Worm (Caenorhabditis elegans) whole organism, late embryonic: ENCODE measurements around the gene T05E12.9.

Experiments used
- ama-1 ChIP-seq: fragments of 150-350 bp; optimal IDR thresholded peaks from 2 replicates; lab custom pipeline; 2014
- ceh-2 ChIP-seq: sonication (generic microtip); optimal IDR thresholded peaks from 2 replicates; lab custom pipeline; 2016; ENCODE audit warnings: missing genotype, missing genetic modification characterization, missing compliant biosample characterization
- ceh-34 ChIP-seq: sonication (generic microtip); optimal IDR thresholded peaks from 2 replicates; lab custom pipeline; 2016; ENCODE audit warnings: mild to moderate bottlenecking, missing genetic modification characterization, missing compliant biosample characterization
- dve-1 ChIP-seq: sonication (generic microtip); optimal IDR thresholded peaks from 2 replicates; lab custom pipeline; 2017; ENCODE audit warnings: antibody characterized with exemption, mild to moderate bottlenecking, missing genetic modification characterization, missing compliant biosample characterization
- elt-4 ChIP-seq: sonication (generic microtip); optimal IDR thresholded peaks from 2 replicates; lab custom pipeline; 2016; ENCODE audit warnings: missing genetic modification characterization, missing compliant biosample characterization
- fkh-10 ChIP-seq: fragments of 150-350 bp; optimal IDR thresholded peaks from 2 replicates; lab custom pipeline; 2014; ENCODE audit warnings: missing biosample characterization, missing genetic modification reagents, missing genetic modification characterization
- hlh-13 ChIP-seq: fragments of 200-800 bp; sonication (Bioruptor generic); optimal IDR thresholded peaks from 2 replicates; lab custom pipeline; 2018; ENCODE audit warnings: mild to moderate bottlenecking, missing genetic modification characterization, missing compliant biosample characterization
- odd-2 ChIP-seq: sonication (generic microtip); optimal IDR thresholded peaks from 2 replicates; lab custom pipeline; 2017; ENCODE audit warnings: antibody characterized with exemption, mild to moderate bottlenecking, missing genetic modification characterization, missing compliant biosample characterization
- sox-4 ChIP-seq: sonication (generic microtip); optimal IDR thresholded peaks from 2 replicates; lab custom pipeline; 2017; ENCODE audit warnings: mild to moderate bottlenecking, missing genetic modification characterization, inconsistent platforms, missing compliant biosample characterization

DNA sequence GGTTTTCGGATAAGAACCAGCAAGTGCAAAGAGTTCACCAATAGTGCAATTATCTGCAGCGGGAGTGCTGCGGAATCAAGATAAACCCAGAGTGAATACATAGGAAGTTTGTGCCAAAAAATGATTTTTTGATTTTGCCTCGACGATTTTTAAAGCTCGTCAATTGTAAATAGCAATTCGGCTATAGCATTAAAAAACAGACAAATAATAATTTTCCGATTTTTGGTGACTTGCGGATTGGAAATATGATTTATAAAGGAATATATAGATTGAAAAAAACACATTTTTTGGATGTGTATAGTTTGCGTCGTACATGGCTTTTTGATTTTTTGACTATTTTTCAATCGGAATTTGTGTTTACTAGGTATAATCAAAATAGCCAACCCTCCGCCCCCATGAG is 2.8 kb downstream of the T05E12.9 start, which contains the start of gene srw-20:
- TF ChIP-seq elt-4 (no peak), odd-2 (no peak), ama-1 (no peak), dve-1 (tag; lab: Kevin White, UChicago) (no peak), ceh-2 (tag; lab: Kevin White, UChicago) (no peak), ceh-34 (tag; lab: Kevin White, UChicago) (no peak), hlh-13 (GFP tag; lab: Kevin White, UChicago) (no peak), sox-4 (tag; lab: Kevin White, UChicago) (no peak), fkh-10 (GFP tag; lab: Kevin White, UChicago) (no peak)
